Fruit fly (Drosophila melanogaster): ENCODE data around the gene ear.

Gene ear

dm6 chr3R:15319912-15320746 is 427 bp upstream of the ear start, which contains the start of the genes CG6276 and CG44040 (continued):
- TF ChIP-seq CG4707 (GFP tag; optimal IDR thresholded peaks at IDR 0.05) (no peak), CG8944 (GFP tag; optimal IDR thresholded peaks at IDR 0.05) (peak; percentile 13), sr (GFP tag; IDR thresholded peaks at IDR 0.05) (no peak), BtbVII (GFP tag; optimal IDR thresholded peaks at IDR 0.05) (peak; percentile 65), hb (GFP tag; IDR thresholded peaks at IDR 0.05; ENCODE audit: partially characterized antibody) (no peak), usp (GFP tag; optimal IDR thresholded peaks at IDR 0.05) (no peak), CG8388 (GFP tag; optimal IDR thresholded peaks at IDR 0.05) (peak; percentile 32), chn (GFP tag; optimal IDR thresholded peaks at IDR 0.05) (peak; percentile 16), CG18011 (GFP tag; optimal IDR thresholded peaks at IDR 0.05) (no peak), CG9609 (GFP tag; optimal IDR thresholded peaks at IDR 0.05) (peak; percentile 32), otp (GFP tag; IDR thresholded peaks at IDR 0.05) (0 out of 3 replicates have a peak, but pooled peaks have one; percentile 23), wor (GFP tag; IDR thresholded peaks at IDR 0.05) (no peak), Atf-2 (GFP tag; optimal IDR thresholded peaks at IDR 0.05) (no peak), CG5245 (GFP tag; optimal IDR thresholded peaks at IDR 0.05) (no peak), CG4617 (GFP tag; optimal IDR thresholded peaks at IDR 0.05; ENCODE audit: borderline replicate concordance) (peak; percentile 24), Rfx (GFP tag; IDR thresholded peaks at IDR 0.05) (peak; percentile 65), disco-r (GFP tag; optimal IDR thresholded peaks at IDR 0.05) (peak; percentile 5), dati (GFP tag; IDR thresholded peaks at IDR 0.05) (0 out of 2 replicates have a peak, but pooled peaks have one; percentile 15), ranshi (GFP tag; IDR thresholded peaks at IDR 0.05) (peak; percentile 58), CG4360 (GFP tag; IDR thresholded peaks at IDR 0.05) (no peak), CG10321 (GFP tag; IDR thresholded peaks at IDR 0.05) (no peak), CG11398 (GFP tag; optimal IDR thresholded peaks at IDR 0.05) (peak; percentile 31), lov (optimal IDR thresholded peaks at IDR 0.05) (no peak), lov (GFP tag; IDR thresholded peaks at IDR 0.05) (no peak), CG2129 (GFP tag; IDR thresholded peaks at IDR 0.05; ENCODE audit: partially characterized antibody) (no peak), CG6254 (GFP tag; optimal IDR thresholded peaks at IDR 0.05) (no peak), Hsf (GFP tag; optimal IDR thresholded peaks at IDR 0.05) (peak; percentile 33), PHDP (tag; optimal IDR thresholded peaks at IDR 0.05) (peak; percentile 27), CG3163 (GFP tag; optimal IDR thresholded peaks at IDR 0.05) (peak; percentile 2), pnt (GFP tag; optimal IDR thresholded peaks at IDR 0.05) (no peak), Sry-β (GFP tag; optimal IDR thresholded peaks at IDR 0.05) (no peak), fd64A (GFP tag; optimal IDR thresholded peaks at IDR 0.05) (peak; percentile 39), CG3407 (GFP tag; optimal IDR thresholded peaks at IDR 0.05) (no peak), zfh2 (GFP tag; optimal IDR thresholded peaks at IDR 0.05) (peak; percentile 55), Tbp (GFP tag; optimal IDR thresholded peaks at IDR 0.05) (no peak), CG4404 (GFP tag; IDR thresholded peaks at IDR 0.05) (peak; percentile 34; the same call in 1 of the 2 replicates), CG18764 (GFP tag; optimal IDR thresholded peaks at IDR 0.05) (no peak), CG3838 (GFP tag; optimal IDR thresholded peaks at IDR 0.05) (no peak), Lhr (GFP tag; optimal IDR thresholded peaks at IDR 0.05) (no peak), sisA (GFP tag; IDR thresholded peaks at IDR 0.05) (no peak), CG42726 (GFP tag; IDR thresholded peaks at IDR 0.05; ENCODE audit: partially characterized antibody) (no peak), row (GFP tag; IDR thresholded peaks at IDR 0.05) (peak; percentile 73), Oaz (GFP tag; IDR thresholded peaks at IDR 0.05) (no peak), CG9817 (tag; optimal IDR thresholded peaks at IDR 0.05) (peak; percentile 42), CG6854 (GFP tag; optimal IDR thresholded peaks at IDR 0.05) (no peak), ems (GFP tag; optimal IDR thresholded peaks at IDR 0.05) (peak; percentile 38), CG33557 (GFP tag; optimal IDR thresholded peaks at IDR 0.05) (no peak), CG1233 (GFP tag; optimal IDR thresholded peaks at IDR 0.05) (peak; percentile 41), CG17328 (GFP tag; IDR thresholded peaks at IDR 0.05) (peak; percentile 24), Chrac-16 (GFP tag; optimal IDR thresholded peaks at IDR 0.05) (no peak)
